Worm (Caenorhabditis elegans) whole organism, late embryonic: Measurements from ENCODE around the gene srx-85.

Source experiments
- C38D4.7 ChIP-seq: fragments of 200-800 bp; sonication (Bioruptor generic); optimal IDR thresholded peaks from 2 replicates; lab custom pipeline; 2018; ENCODE audit warnings: mild to moderate bottlenecking, missing genetic modification characterization, moderate library complexity, missing compliant biosample characterization
- F13H6.1 ChIP-seq: sonication (generic microtip); optimal IDR thresholded peaks from 2 replicates; lab custom pipeline; 2016; ENCODE audit warnings: missing genetic modification characterization, missing compliant biosample characterization
- ama-1 ChIP-seq: fragments of 150-350 bp; optimal IDR thresholded peaks from 2 replicates; lab custom pipeline; 2014
- ceh-14 ChIP-seq: sonication (generic microtip); optimal IDR thresholded peaks from 2 replicates; lab custom pipeline; 2016; ENCODE audit warnings: missing genotype, missing genetic modification characterization, missing compliant biosample characterization
- ceh-18 ChIP-seq: sonication (generic microtip); optimal IDR thresholded peaks from 2 replicates; lab custom pipeline; 2016; ENCODE audit warnings: missing genetic modification characterization, missing compliant biosample characterization
- ceh-2 ChIP-seq: sonication (generic microtip); optimal IDR thresholded peaks from 2 replicates; lab custom pipeline; 2016; ENCODE audit warnings: missing genotype, missing genetic modification characterization, missing compliant biosample characterization
- ceh-22 ChIP-seq: sonication (generic microtip); optimal IDR thresholded peaks from 2 replicates; lab custom pipeline; 2017; ENCODE audit warnings: missing biosample characterization, missing genetic modification characterization
- ceh-30 ChIP-seq: fragments of 150-350 bp; optimal IDR thresholded peaks from 2 replicates; lab custom pipeline; 2014; ENCODE audit warnings: missing biosample characterization, missing genetic modification characterization
- ceh-45 ChIP-seq: fragments of 200-800 bp; sonication (Bioruptor generic); IDR thresholded peaks from 2 replicates; pipeline ENCODE4 v1.3.6; 2022; ENCODE audit warnings: missing genetic modification reagents, missing genetic modification characterization, missing compliant biosample characterization
- ceh-6 ChIP-seq: fragments of 200-800 bp; sonication (Bioruptor generic); optimal IDR thresholded peaks from 2 replicates; lab custom pipeline; 2018; ENCODE audit warnings: mild to moderate bottlenecking, missing genetic modification characterization, missing compliant biosample characterization
- dmd-4 ChIP-seq: sonication (generic microtip); optimal IDR thresholded peaks from 2 replicates; lab custom pipeline; 2016; ENCODE audit warnings: borderline replicate concordance, missing genetic modification characterization, missing compliant biosample characterization
- elt-2 ChIP-seq: sonication (generic microtip); optimal IDR thresholded peaks from 2 replicates; lab custom pipeline; 2016; ENCODE audit warnings: missing genetic modification reagents, missing genetic modification characterization, missing compliant biosample characterization
- eyg-1 ChIP-seq: sonication (generic microtip); optimal IDR thresholded peaks from 2 replicates; lab custom pipeline; 2016; ENCODE audit warnings: missing genotype, missing genetic modification characterization, missing compliant biosample characterization
- fax-1 ChIP-seq: sonication (generic microtip); optimal IDR thresholded peaks from 2 replicates; lab custom pipeline; 2016; ENCODE audit warnings: missing genotype, missing genetic modification characterization, missing compliant biosample characterization
- fkh-6 ChIP-seq: sonication (generic microtip); optimal IDR thresholded peaks from 2 replicates; lab custom pipeline; 2016; ENCODE audit warnings: missing genetic modification characterization, missing compliant biosample characterization
- gmeb-2 ChIP-seq: sonication (generic microtip); optimal IDR thresholded peaks from 2 replicates; lab custom pipeline; 2016; ENCODE audit warnings: missing genetic modification characterization, inconsistent platforms, missing compliant biosample characterization
- hlh-13 ChIP-seq: fragments of 200-800 bp; sonication (Bioruptor generic); optimal IDR thresholded peaks from 2 replicates; lab custom pipeline; 2018; ENCODE audit warnings: mild to moderate bottlenecking, missing genetic modification characterization, missing compliant biosample characterization
- hlh-15 ChIP-seq: sonication (generic microtip); optimal IDR thresholded peaks from 2 replicates; lab custom pipeline; 2016; ENCODE audit warnings: missing genetic modification characterization, missing compliant biosample characterization
- hlh-6 ChIP-seq: sonication (generic microtip); optimal IDR thresholded peaks from 2 replicates; lab custom pipeline; 2016; ENCODE audit warnings: missing genotype, missing genetic modification characterization, missing compliant biosample characterization
- hlh-8 ChIP-seq: sonication (generic microtip); optimal IDR thresholded peaks from 2 replicates; lab custom pipeline; 2016; ENCODE audit warnings: missing genotype, missing genetic modification characterization, missing compliant biosample characterization
- lim-6 ChIP-seq: sonication (generic microtip); optimal IDR thresholded peaks from 2 replicates; lab custom pipeline; 2016; ENCODE audit warnings: missing genetic modification characterization, missing compliant biosample characterization
- lin-11 ChIP-seq: fragments of 200-800 bp; sonication (Bioruptor generic); optimal IDR thresholded peaks from 2 replicates; lab custom pipeline; 2018; ENCODE audit warnings: mild to moderate bottlenecking, missing genetic modification characterization, missing compliant biosample characterization
- madf-2 ChIP-seq: sonication (generic microtip); optimal IDR thresholded peaks from 2 replicates; lab custom pipeline; 2017; ENCODE audit warnings: missing genetic modification characterization, missing compliant biosample characterization
- mec-3 ChIP-seq: sonication (generic microtip); optimal IDR thresholded peaks from 2 replicates; lab custom pipeline; 2016; ENCODE audit warnings: borderline replicate concordance, missing genetic modification characterization, missing compliant biosample characterization
- nhr-11 ChIP-seq: fragments of 150-350 bp; optimal IDR thresholded peaks from 2 replicates; lab custom pipeline; 2014; ENCODE audit warnings: missing biosample characterization, missing genetic modification characterization
- nhr-232 ChIP-seq: sonication (generic microtip); optimal IDR thresholded peaks from 2 replicates; lab custom pipeline; 2016; ENCODE audit warnings: missing genetic modification characterization, missing compliant biosample characterization
- npax-4 ChIP-seq: sonication (generic microtip); optimal IDR thresholded peaks from 2 replicates; lab custom pipeline; 2016; ENCODE audit warnings: missing genetic modification characterization, missing compliant biosample characterization
- odd-2 ChIP-seq: sonication (generic microtip); optimal IDR thresholded peaks from 2 replicates; lab custom pipeline; 2017; ENCODE audit warnings: antibody characterized with exemption, mild to moderate bottlenecking, missing genetic modification characterization, missing compliant biosample characterization
- pag-3 ChIP-seq: sonication (generic microtip); optimal IDR thresholded peaks from 2 replicates; lab custom pipeline; 2016; ENCODE audit warnings: missing compliant biosample characterization, missing genetic modification characterization, borderline replicate concordance
- pat-9 ChIP-seq: fragments of 200-800 bp; sonication (Bioruptor generic); optimal IDR thresholded peaks from 2 replicates; lab custom pipeline; 2018; ENCODE audit warnings: mild to moderate bottlenecking, missing genetic modification characterization, moderate library complexity, missing compliant biosample characterization
- pha-4 ChIP-seq: fragments of 150-350 bp; optimal IDR thresholded peaks from 2 replicates; lab custom pipeline; 2018; ENCODE audit warnings: missing biosample characterization, missing genetic modification reagents, missing genetic modification characterization
- pqm-1 ChIP-seq: sonication (generic microtip); optimal IDR thresholded peaks from 2 replicates; lab custom pipeline; 2016; ENCODE audit warnings: missing genetic modification characterization, missing compliant biosample characterization
- pros-1 ChIP-seq: fragments of 150-350 bp; optimal IDR thresholded peaks from 2 replicates; lab custom pipeline; 2014; ENCODE audit warnings: missing biosample characterization, missing genetic modification reagents, missing genetic modification characterization
- rnt-1 ChIP-seq: sonication (generic microtip); optimal IDR thresholded peaks from 2 replicates; lab custom pipeline; 2016; ENCODE audit warnings: missing genetic modification characterization, missing compliant biosample characterization
- syd-9 ChIP-seq: sonication (generic microtip); optimal IDR thresholded peaks from 2 replicates; lab custom pipeline; 2016; ENCODE audit warnings: mild to moderate bottlenecking, missing genetic modification characterization, moderate library complexity, missing compliant biosample characterization
- tbx-2 ChIP-seq: sonication (generic microtip); optimal IDR thresholded peaks from 2 replicates; lab custom pipeline; 2016; ENCODE audit warnings: missing genetic modification characterization, missing compliant biosample characterization
- tbx-7 ChIP-seq: sonication (generic microtip); optimal IDR thresholded peaks from 2 replicates; lab custom pipeline; 2016; ENCODE audit warnings: missing genotype, missing genetic modification characterization, missing compliant biosample characterization
- zip-5 ChIP-seq: sonication (generic microtip); optimal IDR thresholded peaks from 2 replicates; lab custom pipeline; 2016; ENCODE audit warnings: missing genetic modification characterization, missing compliant biosample characterization
- ztf-16 ChIP-seq: sonication (generic microtip); optimal IDR thresholded peaks from 2 replicates; lab custom pipeline; 2017; ENCODE audit warnings: missing genetic modification characterization, missing compliant biosample characterization

The srx-85 gene

DNA sequence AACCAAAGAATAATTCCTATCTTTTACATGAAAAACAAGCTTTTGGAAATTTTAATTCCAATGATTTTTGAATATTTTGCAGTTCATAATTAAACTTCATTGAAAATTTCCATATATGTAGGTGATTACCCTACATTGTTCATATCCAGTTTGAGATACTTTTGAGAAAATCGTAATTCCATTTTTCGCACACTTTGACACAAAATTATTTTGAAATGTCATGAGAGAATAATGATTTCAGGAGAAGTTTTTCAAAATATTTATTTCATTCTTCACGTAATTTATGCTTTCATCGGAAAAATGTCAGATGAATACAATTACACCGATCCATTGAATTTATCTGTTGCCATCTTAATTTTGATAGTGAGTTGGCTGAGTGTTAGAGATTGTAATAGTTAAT is 30.7 kb downstream of the srx-85 start, which contains the start of gene srx-88:
srx-88 (plus strand) TSS at position 301 of the 400 bp plus-strand sequence.
- TF ChIP-seq lim-6 (no peak), hlh-13 (no peak), pat-9 (no peak), tbx-2 (tag; lab: Kevin White, UChicago) (no peak), hlh-6 (tag; lab: Kevin White, UChicago) (no peak), dmd-4 (tag; lab: Kevin White, UChicago) (no peak), C38D4.7 (GFP tag; lab: Kevin White, UChicago) (no peak)
- TF ChIP-seq, all 69 proteins: peak for 0

DNA sequence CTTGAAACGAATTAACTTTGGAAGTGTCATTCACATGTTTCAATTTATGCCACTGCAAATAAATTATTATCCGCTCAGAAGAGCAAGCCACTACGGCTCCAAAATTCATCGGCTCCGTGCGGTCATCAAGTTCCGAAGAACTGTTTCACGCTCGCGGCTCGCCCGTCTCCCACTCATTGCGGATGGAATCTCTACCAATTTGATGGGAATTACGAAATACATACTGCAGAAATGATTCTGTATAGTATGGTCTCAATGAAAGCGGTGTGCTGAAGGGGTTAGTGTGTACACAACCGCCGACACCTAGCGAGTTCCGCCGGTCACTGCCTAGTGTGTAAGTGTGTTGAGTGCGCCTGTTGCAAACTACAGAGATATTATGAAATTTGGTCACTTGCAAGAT is 32.6 kb downstream of the srx-85 start:
- TF ChIP-seq syd-9 (tag; lab: Kevin White, UChicago) (no peak), pag-3 (tag; lab: Kevin White, UChicago) (no peak), nhr-11 (tag; lab: Kevin White, UChicago) (no peak), mec-3 (tag; lab: Kevin White, UChicago) (no peak), npax-4 (tag; lab: Kevin White, UChicago) (no peak), ama-1 (lab: Kevin White, UChicago) (peak; percentile 1), pha-4 (no peak), hlh-15 (tag; lab: Kevin White, UChicago) (no peak)

DNA sequence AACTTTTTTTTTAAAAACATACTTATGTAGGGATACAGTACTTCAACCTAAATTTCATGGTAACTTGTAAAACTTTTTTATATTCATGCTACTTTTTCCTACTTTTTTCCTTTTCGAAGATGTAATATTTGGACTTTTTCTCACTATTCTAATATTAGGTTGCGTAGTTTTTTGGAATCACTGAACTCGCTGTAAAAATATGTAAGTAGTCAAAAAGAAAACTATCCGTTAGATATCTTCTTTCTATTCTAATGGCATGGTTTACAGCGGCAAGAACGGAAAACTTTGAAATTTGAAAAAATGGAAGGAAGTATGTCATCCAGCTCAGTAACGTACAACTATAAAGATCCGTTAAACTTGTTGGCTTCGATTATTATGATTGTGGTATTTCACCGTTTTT is 37.0 kb downstream of the srx-85 start, which contains the start of gene srx-82:
srx-82 (plus strand) TSS at position 301 of the 400 bp plus-strand sequence.
- TF ChIP-seq lin-11 (tag; lab: Kevin White, UChicago), result no peak
- TF ChIP-seq npax-4 (tag; lab: Kevin White, UChicago), result no peak
- no peak for TF ChIP-seq pros-1
- TF ChIP-seq zip-5, result no peak
- no peak for TF ChIP-seq ceh-45 (GFP tag; lab: Robert Waterston, UW)
- TF ChIP-seq ceh-18 (tag; lab: Kevin White, UChicago), result no peak
- no peak for TF ChIP-seq odd-2 (tag; lab: Kevin White, UChicago)
- no peak for TF ChIP-seq ztf-16 (tag; lab: Kevin White, UChicago)
- TF ChIP-seq ceh-2 (tag; lab: Kevin White, UChicago), result no peak
- TF ChIP-seq, all 69 proteins: peak for 0

DNA sequence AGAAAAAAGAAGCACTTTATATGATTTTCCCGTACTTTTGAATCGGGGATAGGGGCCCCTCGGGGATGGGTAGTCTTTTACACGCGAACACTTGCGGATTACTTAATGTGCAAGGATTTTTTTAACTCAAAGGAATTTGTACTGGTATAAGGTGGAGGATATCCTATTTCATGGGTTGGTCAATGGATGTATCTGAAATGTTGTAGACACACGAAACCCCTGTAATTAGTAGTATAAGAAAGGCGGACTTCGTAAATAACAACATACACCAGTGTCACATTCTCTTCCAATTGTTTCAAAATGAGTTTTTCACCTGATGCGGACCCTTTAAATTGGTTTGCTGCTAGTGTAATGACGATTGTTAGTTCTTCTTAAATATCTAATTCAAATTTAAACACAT is 40.9 kb downstream of the srx-85 start, which contains the start of gene srx-80:
srx-80 (plus strand) TSS at position 301 of the 400 bp plus-strand sequence.
- TF ChIP-seq dmd-4 (tag; lab: Kevin White, UChicago) (no peak), zip-5 (no peak), elt-2 (no peak), nhr-232 (tag; lab: Kevin White, UChicago) (no peak), hlh-6 (tag; lab: Kevin White, UChicago) (no peak), rnt-1 (tag; lab: Kevin White, UChicago) (no peak), ceh-22 (tag; lab: Kevin White, UChicago) (no peak), pat-9 (no peak), fkh-6 (tag; lab: Kevin White, UChicago) (no peak), pqm-1 (tag; lab: Kevin White, UChicago) (no peak), ceh-14 (tag; lab: Kevin White, UChicago) (no peak), tbx-2 (tag; lab: Kevin White, UChicago) (no peak), ceh-6 (GFP tag; lab: Kevin White, UChicago) (no peak), ama-1 (lab: Kevin White, UChicago) (no peak), pha-4 (no peak), madf-2 (tag; lab: Kevin White, UChicago) (no peak), gmeb-2 (no peak)

DNA sequence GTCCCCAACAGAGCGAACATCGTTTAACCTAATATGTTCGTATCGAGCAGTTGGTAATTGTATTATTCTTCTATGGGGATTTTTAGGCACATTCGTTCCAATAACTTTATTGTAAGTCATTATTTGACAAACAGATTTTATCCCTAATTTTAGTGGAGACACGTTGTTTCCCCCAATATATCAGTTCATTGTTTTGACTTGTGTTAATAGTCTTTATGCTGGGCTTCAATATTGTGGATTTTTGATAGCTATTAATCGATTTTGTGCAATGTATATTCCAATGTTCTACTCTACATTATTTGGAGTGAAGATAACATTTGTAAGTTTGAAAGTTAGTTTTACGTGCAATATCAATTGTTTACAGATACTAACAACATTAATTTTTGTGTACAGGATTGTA is 41.4 kb downstream of the srx-85 start:
- TF ChIP-seq dmd-4 (tag; lab: Kevin White, UChicago) (no peak), fax-1 (tag; lab: Kevin White, UChicago) (no peak), pag-3 (tag; lab: Kevin White, UChicago) (no peak), F13H6.1 (tag; lab: Kevin White, UChicago) (no peak), ceh-18 (tag; lab: Kevin White, UChicago) (no peak), pat-9 (no peak), hlh-13 (no peak), ceh-22 (tag; lab: Kevin White, UChicago) (no peak), zip-5 (no peak), mec-3 (tag; lab: Kevin White, UChicago) (no peak), ceh-14 (tag; lab: Kevin White, UChicago) (no peak), hlh-8 (tag; lab: Kevin White, UChicago) (no peak), syd-9 (tag; lab: Kevin White, UChicago) (no peak), tbx-2 (tag; lab: Kevin White, UChicago) (no peak), ceh-30 (tag; lab: Kevin White, UChicago) (no peak), lin-11 (tag; lab: Kevin White, UChicago) (no peak), tbx-7 (no peak), eyg-1 (tag; lab: Kevin White, UChicago) (no peak)
